Worm (Caenorhabditis elegans) whole organism, L4 larva: ENCODE results near the gene T25E4.2.

Experiments used
- F49E8.2 ChIP-seq: sonication (generic microtip); optimal IDR thresholded peaks from 2 replicates; lab custom pipeline; 2016; ENCODE audit warnings: missing compliant biosample characterization, mild to moderate bottlenecking, missing genetic modification characterization, borderline replicate concordance
- R02D3.7 ChIP-seq: fragments of 150-350 bp; sonication (generic microtip); optimal IDR thresholded peaks from 3 replicates; lab custom pipeline; 2014; ENCODE audit warnings: missing biosample characterization, missing genetic modification characterization
- T20F7.1 ChIP-seq: fragments of 200-800 bp; sonication (Bioruptor generic); optimal IDR thresholded peaks from 2 replicates; lab custom pipeline; 2018; ENCODE audit warnings: mild to moderate bottlenecking, missing genetic modification characterization, missing compliant biosample characterization
- T26A8.4 ChIP-seq: fragments of 200-800 bp; sonication (Bioruptor generic); IDR thresholded peaks from 2 replicates; pipeline ENCODE4 v1.3.6; 2022; ENCODE audit warnings: missing genetic modification characterization, missing compliant biosample characterization
- Y105C5A.15 ChIP-seq: fragments of 200-800 bp; sonication (Bioruptor generic); IDR thresholded peaks from 2 replicates; pipeline ENCODE4 v1.3.6; 2022; ENCODE audit warnings: missing genetic modification characterization, missing compliant biosample characterization
- Y5F2A.4 ChIP-seq: fragments of 200-800 bp; sonication (Bioruptor generic); optimal IDR thresholded peaks from 2 replicates; lab custom pipeline; 2018; ENCODE audit warnings: mild to moderate bottlenecking, missing genetic modification characterization, missing compliant biosample characterization
- Y75B8A.6 ChIP-seq: fragments of 200-800 bp; sonication (Bioruptor generic); IDR thresholded peaks from 2 replicates; pipeline ENCODE4 v1.3.6; 2022; ENCODE audit warnings: missing genetic modification reagents, missing genetic modification characterization, missing compliant biosample characterization
- aha-1 ChIP-seq: fragments of 150-350 bp; peaks from one replicate; lab custom pipeline; 2014; ENCODE audit warnings: missing biosample characterization, missing genetic modification characterization
- ama-1 ChIP-seq: fragments of 150-350 bp; optimal IDR thresholded peaks from 2 replicates; lab custom pipeline; 2014; ENCODE audit warnings: inconsistent platforms, mixed read lengths
- attf-4 ChIP-seq: sonication (generic microtip); optimal IDR thresholded peaks from 3 replicates; lab custom pipeline; 2017; ENCODE audit warnings: missing biosample characterization, missing genetic modification characterization
- ceh-32 ChIP-seq: sonication (generic microtip); optimal IDR thresholded peaks from 2 replicates; lab custom pipeline; 2016; ENCODE audit warnings: mild to moderate bottlenecking, missing genetic modification characterization, missing compliant biosample characterization; ENCODE audit not compliant: poor library complexity
- cey-2 ChIP-seq: sonication (generic microtip); optimal IDR thresholded peaks from 3 replicates; lab custom pipeline; 2017; ENCODE audit warnings: missing genetic modification characterization, mild to moderate bottlenecking, missing compliant biosample characterization, antibody characterized with exemption, borderline replicate concordance; ENCODE audit not compliant: insufficient read depth
- ctbp-1 ChIP-seq: fragments of 200-800 bp; sonication (Bioruptor generic); IDR thresholded peaks from 2 replicates; pipeline ENCODE4 v1.3.6; 2022; ENCODE audit warnings: missing genetic modification reagents, missing genetic modification characterization, missing compliant biosample characterization
- daf-8 ChIP-seq: fragments of 200-800 bp; sonication (Bioruptor generic); IDR thresholded peaks from 2 replicates; pipeline ENCODE4 v1.3.6; 2022; ENCODE audit warnings: missing genetic modification characterization, missing compliant biosample characterization
- dmd-6 ChIP-seq: fragments of 200-800 bp; sonication (Bioruptor generic); IDR thresholded peaks from 2 replicates; pipeline ENCODE4 v1.3.6; 2022; ENCODE audit warnings: missing genetic modification reagents, missing genetic modification characterization, missing compliant biosample characterization
- duxl-1 ChIP-seq: sonication (generic microtip); optimal IDR thresholded peaks from 2 replicates; lab custom pipeline; 2016; ENCODE audit warnings: mild to moderate bottlenecking, missing genetic modification characterization, moderate library complexity, missing compliant biosample characterization; ENCODE audit not compliant: poor library complexity
- dve-1 ChIP-seq: sonication (generic microtip); optimal IDR thresholded peaks from 2 replicates; lab custom pipeline; 2017; ENCODE audit warnings: antibody characterized with exemption, mild to moderate bottlenecking, missing genetic modification characterization, missing compliant biosample characterization; ENCODE audit not compliant: insufficient read depth
- egl-27 ChIP-seq: sonication (generic microtip); optimal IDR thresholded peaks from 3 replicates; lab custom pipeline; 2017; ENCODE audit warnings: missing biosample characterization, missing genetic modification reagents, missing genetic modification characterization
- lin-15B ChIP-seq: fragments of 150-350 bp; sonication (generic microtip); optimal IDR thresholded peaks from 3 replicates; lab custom pipeline; 2014; ENCODE audit warnings: missing biosample characterization, missing genetic modification characterization
- lin-39 ChIP-seq: fragments of 150-350 bp; optimal IDR thresholded peaks from 2 replicates; lab custom pipeline; 2014; ENCODE audit warnings: missing biosample characterization, missing genetic modification reagents, missing genetic modification characterization
- lir-3 ChIP-seq: sonication (generic microtip); optimal IDR thresholded peaks from 2 replicates; lab custom pipeline; 2016; ENCODE audit warnings: mild to moderate bottlenecking, missing genetic modification characterization, missing compliant biosample characterization
- madf-5 ChIP-seq, 2 experiments: fragments of 200-800 bp; sonication (Bioruptor generic); IDR thresholded peaks; 2 replicates each; pipeline ENCODE4 v1.3.6; 2022; ENCODE audit warnings: missing compliant biosample characterization in 2 of 2, missing genetic modification characterization in 2 of 2
- madf-9 ChIP-seq: fragments of 200-800 bp; sonication (Bioruptor generic); conservative IDR thresholded peaks from 2 replicates; pipeline ENCODE4 v1.3.6; 2022; ENCODE audit warnings: missing genetic modification reagents, missing genetic modification characterization, missing compliant biosample characterization
- mdl-1 ChIP-seq, 2 experiments: fragments of 150-350 bp in 1 of 2; sonication (generic microtip) in 1 of 2; optimal IDR thresholded peaks; 2 replicates each; lab custom pipeline; 2014 to 2017; ENCODE audit warnings: missing biosample characterization in 2 of 2, missing genetic modification characterization in 2 of 2
- mdt-29 ChIP-seq: fragments of 200-800 bp; sonication (Bioruptor generic); IDR thresholded peaks from 2 replicates; pipeline ENCODE4 v1.3.6; 2022; ENCODE audit warnings: missing genetic modification reagents, missing genetic modification characterization, missing compliant biosample characterization
- mep-1 ChIP-seq: fragments of 150-350 bp; sonication (generic microtip); optimal IDR thresholded peaks from 3 replicates; lab custom pipeline; 2014; ENCODE audit warnings: missing biosample characterization, missing genetic modification characterization
- mes-2 ChIP-seq: sonication (generic microtip); optimal IDR thresholded peaks from 2 replicates; lab custom pipeline; 2016; ENCODE audit warnings: missing genotype, mild to moderate bottlenecking, missing genetic modification characterization, missing compliant biosample characterization; ENCODE audit not compliant: poor library complexity, severe bottlenecking
- mxl-2 ChIP-seq: fragments of 200-800 bp; sonication (Bioruptor generic); conservative IDR thresholded peaks from 2 replicates; pipeline ENCODE4 v1.3.6; 2022; ENCODE audit warnings: missing genetic modification reagents, missing genetic modification characterization, missing compliant biosample characterization
- nhr-102 ChIP-seq: sonication (generic microtip); optimal IDR thresholded peaks from 2 replicates; lab custom pipeline; 2016; ENCODE audit warnings: mild to moderate bottlenecking, missing genetic modification characterization, moderate library complexity, missing compliant biosample characterization
- nhr-11 ChIP-seq: fragments of 150-350 bp; optimal IDR thresholded peaks from 2 replicates; lab custom pipeline; 2014; ENCODE audit warnings: missing biosample characterization, missing genetic modification characterization
- nhr-111 ChIP-seq: fragments of 200-800 bp; sonication (Bioruptor generic); optimal IDR thresholded peaks from 2 replicates; lab custom pipeline; 2018; ENCODE audit warnings: mild to moderate bottlenecking, missing genetic modification characterization, missing compliant biosample characterization
- nhr-237 ChIP-seq: sonication (generic microtip); optimal IDR thresholded peaks from 2 replicates; lab custom pipeline; 2017; ENCODE audit warnings: missing biosample characterization, missing genetic modification characterization
- nhr-42 ChIP-seq: fragments of 200-800 bp; sonication (Bioruptor generic); IDR thresholded peaks from 2 replicates; pipeline ENCODE4 v1.3.6; 2022; ENCODE audit warnings: missing genetic modification characterization, missing compliant biosample characterization
- nhr-48 ChIP-seq: sonication (generic microtip); optimal IDR thresholded peaks from 2 replicates; lab custom pipeline; 2016; ENCODE audit warnings: mild to moderate bottlenecking, missing genetic modification characterization, missing compliant biosample characterization
- nhr-77 ChIP-seq: fragments of 150-350 bp; optimal IDR thresholded peaks from 2 replicates; lab custom pipeline; 2014; ENCODE audit warnings: missing biosample characterization, missing genetic modification characterization
- pha-4 ChIP-seq, 2 experiments: fragments of 150-350 bp in 1 of 2; fragments of 200-800 bp in 1 of 2; sonication (Bioruptor generic) in 1 of 2; IDR thresholded peaks in 1 of 2; optimal IDR thresholded peaks in 1 of 2; 2 replicates each; pipeline versions ENCODE4 v1.3.6 to Lab custom; 2014 to 2022; ENCODE audit warnings: missing genetic modification characterization in 2 of 2, missing genetic modification reagents in 2 of 2, missing biosample characterization in 1 of 2, missing compliant biosample characterization in 1 of 2
- saeg-2 ChIP-seq: fragments of 200-800 bp; sonication (Bioruptor generic); IDR thresholded peaks from 2 replicates; pipeline ENCODE4 v1.3.6; 2022; ENCODE audit warnings: missing genetic modification reagents, missing genetic modification characterization, missing compliant biosample characterization
- set-16 ChIP-seq: fragments of 200-800 bp; sonication (Bioruptor generic); IDR thresholded peaks from 2 replicates; pipeline ENCODE4 v1.3.6; 2022; ENCODE audit warnings: missing genetic modification reagents, missing genetic modification characterization, missing compliant biosample characterization
- skn-1 ChIP-seq: fragments of 150-350 bp; optimal IDR thresholded peaks from 2 replicates; lab custom pipeline; 2014; ENCODE audit warnings: missing biosample characterization, missing genetic modification characterization
- spr-3 ChIP-seq: fragments of 200-800 bp; sonication (Bioruptor generic); optimal IDR thresholded peaks from 2 replicates; lab custom pipeline; 2018; ENCODE audit warnings: mild to moderate bottlenecking, missing genetic modification characterization, missing compliant biosample characterization
- unc-130 ChIP-seq: sonication (generic microtip); optimal IDR thresholded peaks from 2 replicates; lab custom pipeline; 2016; ENCODE audit warnings: missing genetic modification reagents, missing genetic modification characterization, missing compliant biosample characterization
- unc-39 ChIP-seq: sonication (generic microtip); optimal IDR thresholded peaks from 2 replicates; lab custom pipeline; 2017; ENCODE audit warnings: missing biosample characterization, missing genetic modification characterization
- zfp-2 ChIP-seq: sonication (generic microtip); optimal IDR thresholded peaks from 2 replicates; lab custom pipeline; 2016; ENCODE audit warnings: mild to moderate bottlenecking, missing genetic modification characterization, missing compliant biosample characterization
- zfp-3 ChIP-seq: fragments of 200-800 bp; sonication (Bioruptor generic); conservative IDR thresholded peaks from 2 replicates; pipeline ENCODE4 v1.3.6; 2022; ENCODE audit warnings: missing genetic modification reagents, missing genetic modification characterization, missing compliant biosample characterization
- zip-11 ChIP-seq: fragments of 200-800 bp; sonication (Bioruptor generic); IDR thresholded peaks from 2 replicates; pipeline ENCODE4 v1.3.6; 2022; ENCODE audit warnings: missing genetic modification characterization, missing compliant biosample characterization
- zip-2 ChIP-seq: fragments of 150-350 bp; optimal IDR thresholded peaks from 2 replicates; lab custom pipeline; 2014; ENCODE audit warnings: missing biosample characterization, missing genetic modification characterization
- ztf-11 ChIP-seq: fragments of 150-350 bp; optimal IDR thresholded peaks from 2 replicates; lab custom pipeline; 2014; ENCODE audit warnings: missing biosample characterization, missing genetic modification characterization

T25E4.2 gene

DNA sequence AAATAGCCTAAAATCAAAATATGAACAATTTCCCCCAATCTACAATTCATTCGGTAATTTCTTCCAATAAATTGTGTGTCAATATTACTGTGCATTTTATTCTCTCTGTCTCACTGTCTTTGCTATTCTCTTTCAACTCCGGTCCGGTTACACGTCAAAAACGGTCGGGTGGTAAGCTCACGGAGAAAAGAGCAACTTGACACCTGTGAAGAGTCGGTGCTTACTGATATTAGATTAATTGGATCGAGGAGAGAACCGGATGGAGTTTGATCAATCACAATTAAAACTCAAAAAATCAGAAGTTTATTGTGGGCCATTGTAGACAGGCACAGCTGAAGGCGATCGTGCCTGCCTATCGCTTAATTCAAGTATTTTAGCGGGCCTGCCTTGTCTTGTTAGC is 7.3 kb downstream of the T25E4.2 start (continued):
- TF ChIP-seq T26A8.4 (peak; percentile 60; the same call in 1 of the 2 replicates), lin-39 (tag; lab: Kevin White, UChicago) (no peak), nhr-102 (tag; lab: Kevin White, UChicago) (peak; percentile 64), dve-1 (tag; lab: Kevin White, UChicago) (peak; percentile 17), zip-2 (tag; lab: Kevin White, UChicago) (peak; percentile 3), attf-4 (tag; lab: Kevin White, UChicago) (no peak), ctbp-1 (0 out of 2 replicates have a peak, but pooled peaks have one; percentile 15), Y75B8A.6 (GFP tag; lab: Robert Waterston, UW) (0 out of 2 replicates have a peak, but pooled peaks have one; percentile 24), unc-130 (GFP tag; lab: Kevin White, UChicago) (no peak), Y105C5A.15 (0 out of 2 replicates have a peak, but pooled peaks have one; percentile 32), zfp-3 (GFP tag; lab: Robert Waterston, UW) (peak; percentile 83; the same call in 1 of the 2 replicates), ceh-32 (no peak), set-16 (GFP tag; lab: Robert Waterston, UW) (no peak), mep-1 (tag; lab: Kevin White, UChicago) (peak; percentile 42), aha-1 (tag; lab: Kevin White, UChicago) (peak; percentile 56), nhr-77 (tag; lab: Kevin White, UChicago) (no peak)

- TF ChIP-seq spr-3 (no peak), zfp-2 (tag; lab: Kevin White, UChicago) (no peak), Y105C5A.15 (no peak), ama-1 (lab: Kevin White, UChicago) (no peak), nhr-102 (tag; lab: Kevin White, UChicago) (no peak), nhr-11 (tag; lab: Kevin White, UChicago) (no peak), mep-1 (tag; lab: Kevin White, UChicago) (peak; percentile 57), unc-39 (tag; lab: Kevin White, UChicago) (no peak), mdl-1 (tag; optimal IDR thresholded peaks at IDR 0.05; lab: Kevin White, UChicago) (peak in 1 of 2 experiments; percentile 46), saeg-2 (GFP tag; lab: Robert Waterston, UW) (no peak), mes-2 (tag; lab: Kevin White, UChicago) (peak; percentile 22), F49E8.2 (tag; lab: Kevin White, UChicago) (no peak), skn-1 (tag; lab: Kevin White, UChicago) (no peak), duxl-1 (tag; lab: Kevin White, UChicago) (no peak), lin-15B (tag; lab: Kevin White, UChicago) (no peak), R02D3.7 (tag; lab: Kevin White, UChicago) (no peak), madf-5 (GFP tag; IDR thresholded peaks at IDR 0.05; lab: Robert Waterston, UW) (no peak), lin-39 (tag; lab: Kevin White, UChicago) (no peak), lir-3 (tag; lab: Kevin White, UChicago) (no peak), mdt-29 (no peak), nhr-111 (GFP tag; lab: Kevin White, UChicago) (no peak), daf-8 (GFP tag; lab: Robert Waterston, UW) (no peak), nhr-48 (tag; lab: Kevin White, UChicago) (peak; percentile 58), zfp-3 (GFP tag; lab: Robert Waterston, UW) (no peak), nhr-237 (tag; lab: Kevin White, UChicago) (no peak), Y5F2A.4 (GFP tag; lab: Kevin White, UChicago) (no peak), mxl-2 (GFP tag; lab: Robert Waterston, UW) (no peak), cey-2 (tag; lab: Kevin White, UChicago) (peak; percentile 71), T20F7.1 (GFP tag; lab: Kevin White, UChicago) (peak; percentile 13), pha-4 (GFP tag; IDR thresholded peaks at IDR 0.05; lab: Robert Waterston, UW) (no peak), pha-4 (tag; optimal IDR thresholded peaks at IDR 0.05; lab: Kevin White, UChicago) (no peak), egl-27 (no peak), ztf-11 (no peak), set-16 (GFP tag; lab: Robert Waterston, UW) (no peak), zip-11 (GFP tag; lab: Robert Waterston, UW) (no peak), nhr-42 (GFP tag; lab: Robert Waterston, UW) (no peak), madf-9 (GFP tag; lab: Robert Waterston, UW) (no peak), dmd-6 (GFP tag; lab: Robert Waterston, UW) (peak; percentile 57)
These were observed 10.0 kb downstream of the T25E4.2 start for ce11 chrII:5572082-5572746.
